Fruit fly (Drosophila melanogaster) whole organism, adult: ENCODE data around the gene sty.

ENCODE experiments used
- CG12768 ChIP-seq: fragments of 200-800 bp; sonication (Bioruptor generic); optimal IDR thresholded peaks from 2 replicates; lab custom pipeline; 2017; ENCODE audit warnings: missing biosample characterization, missing genetic modification characterization, mild to moderate bottlenecking, moderate library complexity, missing genetic modification reagents
- CG14711 ChIP-seq: fragments of 200-800 bp; sonication (Bioruptor generic); optimal IDR thresholded peaks from 2 replicates; lab custom pipeline; 2018; ENCODE audit warnings: missing biosample characterization, mild to moderate bottlenecking, missing genetic modification characterization, moderate library complexity
- CG1620 ChIP-seq: fragments of 200-800 bp; sonication (Bioruptor generic); optimal IDR thresholded peaks from 2 replicates; lab custom pipeline; 2016; ENCODE audit warnings: missing biosample characterization, missing genetic modification characterization
- CG33017 ChIP-seq: fragments of 200-800 bp; sonication (Bioruptor generic); optimal IDR thresholded peaks from 2 replicates; lab custom pipeline; 2018; ENCODE audit warnings: missing biosample characterization, mild to moderate bottlenecking, missing genetic modification characterization, moderate library complexity
- CG7101 ChIP-seq: fragments of 200-800 bp; sonication (Bioruptor generic); optimal IDR thresholded peaks from 2 replicates; lab custom pipeline; 2018; ENCODE audit warnings: missing biosample characterization, mild to moderate bottlenecking, missing genetic modification characterization, moderate library complexity
- Crg-1 ChIP-seq: fragments of 200-800 bp; sonication (Bioruptor generic); optimal IDR thresholded peaks from 2 replicates; lab custom pipeline; 2016; ENCODE audit warnings: missing biosample characterization, missing genetic modification characterization
- Hr96 ChIP-seq: fragments of 200-800 bp; sonication (Bioruptor generic); optimal IDR thresholded peaks from 2 replicates; lab custom pipeline; 2016; ENCODE audit warnings: missing biosample characterization, missing genetic modification characterization
- Mnt ChIP-seq: fragments of 200-800 bp; sonication (Bioruptor generic); optimal IDR thresholded peaks from 2 replicates; lab custom pipeline; 2016; ENCODE audit warnings: missing biosample characterization, mild to moderate bottlenecking, missing genetic modification characterization
- kay ChIP-seq: fragments of 200-800 bp; sonication (Bioruptor generic); peaks from one replicate; lab custom pipeline; 2016; ENCODE audit warnings: missing biosample characterization, missing genetic modification characterization, borderline replicate concordance
- ovo ChIP-seq: fragments of 200-800 bp; sonication (Bioruptor generic); optimal IDR thresholded peaks from 2 replicates; lab custom pipeline; 2016; ENCODE audit warnings: missing biosample characterization, missing genetic modification characterization
- pad ChIP-seq: fragments of 200-800 bp; sonication (Bioruptor generic); optimal IDR thresholded peaks from 3 replicates; lab custom pipeline; 2017; ENCODE audit warnings: missing biosample characterization, missing genetic modification characterization, mild to moderate bottlenecking, moderate library complexity, missing genetic modification reagents
- toe ChIP-seq: fragments of 200-800 bp; sonication (Bioruptor generic); optimal IDR thresholded peaks from 2 replicates; lab custom pipeline; 2016; ENCODE audit warnings: missing biosample characterization, missing genetic modification characterization

DNA sequence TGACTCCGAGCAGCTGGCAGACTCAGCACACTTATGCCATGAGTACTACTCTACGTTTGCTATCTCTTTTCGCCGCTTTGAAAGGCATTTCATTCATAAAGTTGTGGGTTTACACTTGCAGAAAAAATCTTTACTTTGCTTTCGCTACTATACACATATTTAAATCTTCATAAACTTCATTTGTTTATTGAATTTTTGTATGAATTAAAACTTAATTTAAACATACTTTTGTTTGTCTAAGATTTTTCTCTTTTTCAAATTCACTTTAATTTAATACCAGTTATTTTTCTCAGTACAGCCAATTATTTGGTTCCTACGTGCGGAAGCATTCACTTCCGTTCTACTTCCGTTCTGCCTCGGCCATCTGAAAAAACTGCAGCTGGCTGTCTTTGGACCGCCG is 13.7 kb upstream of the sty start:
- no peak for TF ChIP-seq kay (GFP tag; lab: Kevin White, UChicago)
- TF ChIP-seq Mnt (GFP tag; lab: Kevin White, UChicago): no peak
- no peak for TF ChIP-seq CG33017 (tag; lab: Kevin White, UChicago)
- TF ChIP-seq CG7101 (tag; lab: Kevin White, UChicago): no peak
- TF ChIP-seq ovo (GFP tag; lab: Kevin White, UChicago): no peak
- no peak for TF ChIP-seq pad (GFP tag; lab: Kevin White, UChicago)
- TF ChIP-seq Crg-1 (GFP tag; lab: Kevin White, UChicago): no peak
- TF ChIP-seq Hr96: no peak
- no peak for TF ChIP-seq CG1620
- TF ChIP-seq toe: no peak
- no peak for TF ChIP-seq CG14711
- TF ChIP-seq CG12768 (GFP tag; lab: Kevin White, UChicago): no peak
